Fruit fly (Drosophila melanogaster) whole organism, adult: Measurements from ENCODE around the gene CG15368.
A peak's percentile ranks its signal among the peaks of the same experiment; 100 is the strongest.

ENCODE experiments used
- CG11617 ChIP-seq: fragments of 200-800 bp; sonication (Bioruptor generic); optimal IDR thresholded peaks from 2 replicates; lab custom pipeline; 2017; ENCODE audit warnings: mild to moderate bottlenecking, missing biosample characterization, missing genetic modification reagents, missing genetic modification characterization
- CG12768 ChIP-seq: fragments of 200-800 bp; sonication (Bioruptor generic); optimal IDR thresholded peaks from 2 replicates; lab custom pipeline; 2017; ENCODE audit warnings: missing biosample characterization, missing genetic modification characterization, mild to moderate bottlenecking, moderate library complexity, missing genetic modification reagents
- CG14711 ChIP-seq: fragments of 200-800 bp; sonication (Bioruptor generic); optimal IDR thresholded peaks from 2 replicates; lab custom pipeline; 2018; ENCODE audit warnings: missing biosample characterization, mild to moderate bottlenecking, missing genetic modification characterization, moderate library complexity
- CG1620 ChIP-seq: fragments of 200-800 bp; sonication (Bioruptor generic); optimal IDR thresholded peaks from 2 replicates; lab custom pipeline; 2016; ENCODE audit warnings: missing biosample characterization, missing genetic modification characterization
- CG33017 ChIP-seq: fragments of 200-800 bp; sonication (Bioruptor generic); optimal IDR thresholded peaks from 2 replicates; lab custom pipeline; 2018; ENCODE audit warnings: missing biosample characterization, mild to moderate bottlenecking, missing genetic modification characterization, moderate library complexity
- CG5204 ChIP-seq: fragments of 200-800 bp; sonication (Bioruptor generic); optimal IDR thresholded peaks from 2 replicates; lab custom pipeline; 2016; ENCODE audit warnings: missing biosample characterization, missing genetic modification characterization
- CG7045 ChIP-seq: fragments of 200-800 bp; sonication (Bioruptor generic); optimal IDR thresholded peaks from 2 replicates; lab custom pipeline; 2017; ENCODE audit warnings: missing biosample characterization, mild to moderate bottlenecking, missing genetic modification characterization
- CG7101 ChIP-seq: fragments of 200-800 bp; sonication (Bioruptor generic); optimal IDR thresholded peaks from 2 replicates; lab custom pipeline; 2018; ENCODE audit warnings: missing biosample characterization, mild to moderate bottlenecking, missing genetic modification characterization, moderate library complexity
- Clk ChIP-seq: fragments of 200-800 bp; sonication (Bioruptor generic); optimal IDR thresholded peaks from 2 replicates; lab custom pipeline; 2017; ENCODE audit warnings: missing biosample characterization, missing genetic modification characterization
- Crg-1 ChIP-seq: fragments of 200-800 bp; sonication (Bioruptor generic); optimal IDR thresholded peaks from 2 replicates; lab custom pipeline; 2016; ENCODE audit warnings: missing biosample characterization, missing genetic modification characterization
- Hr96 ChIP-seq: fragments of 200-800 bp; sonication (Bioruptor generic); optimal IDR thresholded peaks from 2 replicates; lab custom pipeline; 2016; ENCODE audit warnings: missing biosample characterization, missing genetic modification characterization
- Mnt ChIP-seq: fragments of 200-800 bp; sonication (Bioruptor generic); optimal IDR thresholded peaks from 2 replicates; lab custom pipeline; 2016; ENCODE audit warnings: missing biosample characterization, mild to moderate bottlenecking, missing genetic modification characterization
- bab1 ChIP-seq: fragments of 200-800 bp; sonication (Bioruptor generic); optimal IDR thresholded peaks from 3 replicates; lab custom pipeline; 2019; ENCODE audit warnings: missing biosample characterization, mild to moderate bottlenecking, missing genetic modification characterization, moderate library complexity
- cic ChIP-seq: fragments of 200-800 bp; sonication (Bioruptor generic); optimal IDR thresholded peaks from 2 replicates; lab custom pipeline; 2017; ENCODE audit warnings: missing biosample characterization, mild to moderate bottlenecking, missing genetic modification characterization, moderate library complexity
- cnc ChIP-seq, 2 experiments: fragments of >200 bp; optimal IDR thresholded peaks; 2 replicates each; lab custom pipeline; 2017
- kay ChIP-seq: fragments of 200-800 bp; sonication (Bioruptor generic); peaks from one replicate; lab custom pipeline; 2016; ENCODE audit warnings: missing biosample characterization, missing genetic modification characterization, borderline replicate concordance
- ovo ChIP-seq: fragments of 200-800 bp; sonication (Bioruptor generic); optimal IDR thresholded peaks from 2 replicates; lab custom pipeline; 2016; ENCODE audit warnings: missing biosample characterization, missing genetic modification characterization
- pad ChIP-seq: fragments of 200-800 bp; sonication (Bioruptor generic); optimal IDR thresholded peaks from 3 replicates; lab custom pipeline; 2017; ENCODE audit warnings: missing biosample characterization, missing genetic modification characterization, mild to moderate bottlenecking, moderate library complexity, missing genetic modification reagents
- tj ChIP-seq: fragments of 200-800 bp; sonication (Bioruptor generic); optimal IDR thresholded peaks from 3 replicates; lab custom pipeline; 2017; ENCODE audit warnings: missing biosample characterization, mild to moderate bottlenecking, missing genetic modification characterization, moderate library complexity
- toe ChIP-seq: fragments of 200-800 bp; sonication (Bioruptor generic); optimal IDR thresholded peaks from 2 replicates; lab custom pipeline; 2016; ENCODE audit warnings: missing biosample characterization, missing genetic modification characterization

Gene CG15368

dm6 chrX:9215485-9215884 lies at the start of gene CG15368:
Gene CG15368, plus strand, starts transcription at chrX:9215785.
- TF ChIP-seq Hr96 (no peak), CG7045 (GFP tag; lab: Kevin White, UChicago) (no peak), Clk (GFP tag; lab: Kevin White, UChicago) (no peak), cic (GFP tag; lab: Kevin White, UChicago) (no peak), CG7101 (no peak), toe (GFP tag; lab: Kevin White, UChicago) (no peak)

dm6 chrX:9168273-9168672 lies 47.3 kb upstream of the CG15368 start:
- TF ChIP-seq CG7045 (GFP tag; lab: Kevin White, UChicago) = no peak
- TF ChIP-seq bab1 (GFP tag; lab: Kevin White, UChicago) = no peak
- TF ChIP-seq Clk (GFP tag; lab: Kevin White, UChicago) = no peak
- no peak for TF ChIP-seq CG11617 (GFP tag; lab: Kevin White, UChicago)
- no peak for TF ChIP-seq CG14711 (tag; lab: Kevin White, UChicago)
- TF ChIP-seq CG12768 (GFP tag; lab: Kevin White, UChicago) = no peak
- TF ChIP-seq cnc (optimal IDR thresholded peaks at IDR 0.05; lab: Kevin White, UChicago) = no peak
- TF ChIP-seq ovo (GFP tag; lab: Kevin White, UChicago) = no peak
- TF ChIP-seq Mnt (GFP tag; lab: Kevin White, UChicago) = no peak
- no peak for TF ChIP-seq CG1620 (GFP tag; lab: Kevin White, UChicago)
- TF ChIP-seq CG5204 (GFP tag; lab: Kevin White, UChicago) = no peak
- no peak for TF ChIP-seq pad (GFP tag; lab: Kevin White, UChicago)
- no peak for TF ChIP-seq Crg-1 (GFP tag; lab: Kevin White, UChicago)
- no peak for TF ChIP-seq tj
- TF ChIP-seq CG7101 = no peak
- no peak for TF ChIP-seq toe (GFP tag; lab: Kevin White, UChicago)
- TF ChIP-seq kay (GFP tag; lab: Kevin White, UChicago) = no peak
- TF ChIP-seq CG33017 (tag; lab: Kevin White, UChicago) = no peak
- no peak for TF ChIP-seq Hr96
- TF ChIP-seq cic (GFP tag; lab: Kevin White, UChicago) = no peak

- TF ChIP-seq Hr96 = no peak
- TF ChIP-seq ovo (GFP tag; lab: Kevin White, UChicago) = no peak
- no peak for TF ChIP-seq Crg-1 (GFP tag; lab: Kevin White, UChicago)
- TF ChIP-seq pad (GFP tag; lab: Kevin White, UChicago) = no peak
- no peak for TF ChIP-seq cic (GFP tag; lab: Kevin White, UChicago)
- no peak for TF ChIP-seq CG7045 (GFP tag; lab: Kevin White, UChicago)
- TF ChIP-seq Clk (GFP tag; lab: Kevin White, UChicago) = no peak
- TF ChIP-seq CG33017 (tag; lab: Kevin White, UChicago) = no peak
- no peak for TF ChIP-seq CG7101
- TF ChIP-seq CG12768 (GFP tag; lab: Kevin White, UChicago) = no peak
- TF ChIP-seq CG14711 (tag; lab: Kevin White, UChicago) = no peak
- TF ChIP-seq CG5204 (GFP tag; lab: Kevin White, UChicago) = no peak
Observed at dm6 chrX:9187429-9187828, 28.2 kb upstream of the CG15368 start.

- no peak for TF ChIP-seq CG7101
- TF ChIP-seq toe (GFP tag; lab: Kevin White, UChicago) = no peak
- TF ChIP-seq Crg-1 (GFP tag; lab: Kevin White, UChicago) = no peak
- TF ChIP-seq CG12768 (GFP tag; lab: Kevin White, UChicago) = no peak
- TF ChIP-seq kay (GFP tag; lab: Kevin White, UChicago) = no peak
- no peak for TF ChIP-seq cnc (optimal IDR thresholded peaks at IDR 0.05; lab: Kevin White, UChicago)
- TF ChIP-seq CG1620 (GFP tag; lab: Kevin White, UChicago) = no peak
- no peak for TF ChIP-seq CG14711 (tag; lab: Kevin White, UChicago)
- no peak for TF ChIP-seq Clk (GFP tag; lab: Kevin White, UChicago)
- TF ChIP-seq bab1 (GFP tag; lab: Kevin White, UChicago) = no peak
- no peak for TF ChIP-seq CG11617 (GFP tag; lab: Kevin White, UChicago)
- TF ChIP-seq Mnt (GFP tag; lab: Kevin White, UChicago) = no peak
Observed at dm6 chrX:9190555-9191184, 24.9 kb upstream of the CG15368 start, which contains the start of gene CG12115. Gene CG12115, minus strand, starts transcription at chrX:9190605.

- no peak for TF ChIP-seq tj
- no peak for TF ChIP-seq cnc (optimal IDR thresholded peaks at IDR 0.05; lab: Kevin White, UChicago)
- no peak for TF ChIP-seq CG11617 (GFP tag; lab: Kevin White, UChicago)
- TF ChIP-seq Clk (GFP tag; lab: Kevin White, UChicago) = no peak
- TF ChIP-seq Crg-1 (GFP tag; lab: Kevin White, UChicago) = no peak
- no peak for TF ChIP-seq Mnt (GFP tag; lab: Kevin White, UChicago)
- no peak for TF ChIP-seq CG12768 (GFP tag; lab: Kevin White, UChicago)
Observed at dm6 chrX:9191357-9191756, 24.2 kb upstream of the CG15368 start, which contains the start of gene CG12057. Gene CG12057, plus strand, starts transcription at chrX:9191657.

dm6 chrX:9192429-9192828 lies 23.2 kb upstream of the CG15368 start, which contains the start of gene CG12056:
Gene CG12056, plus strand, starts transcription at chrX:9192669.
- TF ChIP-seq CG33017 (tag; lab: Kevin White, UChicago) = no peak
- TF ChIP-seq bab1 (GFP tag; lab: Kevin White, UChicago) = peak; percentile 35
- TF ChIP-seq tj = no peak
